Worm (Caenorhabditis elegans) whole organism, L4 larva: Measurements from ENCODE around the gene dnc-2.

ENCODE experiments used
- F26F4.8 ChIP-seq: fragments of 200-800 bp; sonication (Bioruptor generic); conservative IDR thresholded peaks from 2 replicates; pipeline ENCODE4 v1.3.6; 2022; ENCODE audit warnings: missing genetic modification characterization, missing compliant biosample characterization
- T20F7.1 ChIP-seq: fragments of 200-800 bp; sonication (Bioruptor generic); optimal IDR thresholded peaks from 2 replicates; lab custom pipeline; 2018; ENCODE audit warnings: mild to moderate bottlenecking, missing genetic modification characterization, missing compliant biosample characterization
- T26A8.4 ChIP-seq: fragments of 200-800 bp; sonication (Bioruptor generic); IDR thresholded peaks from 2 replicates; pipeline ENCODE4 v1.3.6; 2022; ENCODE audit warnings: missing genetic modification characterization, missing compliant biosample characterization
- Y48G9A.11 ChIP-seq: fragments of 200-800 bp; sonication (Bioruptor generic); IDR thresholded peaks from 2 replicates; pipeline ENCODE4 v1.3.6; 2022; ENCODE audit warnings: missing genetic modification reagents, missing genetic modification characterization, missing compliant biosample characterization
- Y75B8A.6 ChIP-seq: fragments of 200-800 bp; sonication (Bioruptor generic); IDR thresholded peaks from 2 replicates; pipeline ENCODE4 v1.3.6; 2022; ENCODE audit warnings: missing genetic modification reagents, missing genetic modification characterization, missing compliant biosample characterization
- ZK337.2 ChIP-seq: fragments of 200-800 bp; sonication (Bioruptor generic); IDR thresholded peaks from 2 replicates; pipeline ENCODE4 v1.3.6; 2022; ENCODE audit warnings: missing genetic modification reagents, missing genetic modification characterization, missing compliant biosample characterization
- aly-2 ChIP-seq: sonication (generic microtip); optimal IDR thresholded peaks from 2 replicates; lab custom pipeline; 2018; ENCODE audit warnings: missing biosample characterization, missing genetic modification characterization
- ama-1 ChIP-seq: fragments of 150-350 bp; optimal IDR thresholded peaks from 2 replicates; lab custom pipeline; 2014; ENCODE audit warnings: inconsistent platforms, mixed read lengths
- arid-1 ChIP-seq: fragments of 200-800 bp; sonication (Bioruptor generic); conservative IDR thresholded peaks from 2 replicates; pipeline ENCODE4 v1.3.6; 2022; ENCODE audit warnings: missing genetic modification reagents, missing genetic modification characterization, missing compliant biosample characterization
- attf-4 ChIP-seq: sonication (generic microtip); optimal IDR thresholded peaks from 3 replicates; lab custom pipeline; 2017; ENCODE audit warnings: missing biosample characterization, missing genetic modification characterization
- ceh-20 ChIP-seq: fragments of 200-800 bp; sonication (Bioruptor generic); IDR thresholded peaks from 2 replicates; pipeline ENCODE4 v1.3.6; 2022; ENCODE audit warnings: missing genetic modification reagents, missing genetic modification characterization, missing compliant biosample characterization
- ceh-44 ChIP-seq: fragments of 200-800 bp; sonication (Bioruptor generic); IDR thresholded peaks from 2 replicates; pipeline ENCODE4 v1.3.6; 2022; ENCODE audit warnings: missing genetic modification reagents, missing genetic modification characterization, missing compliant biosample characterization
- ctbp-1 ChIP-seq: fragments of 200-800 bp; sonication (Bioruptor generic); IDR thresholded peaks from 2 replicates; pipeline ENCODE4 v1.3.6; 2022; ENCODE audit warnings: missing genetic modification reagents, missing genetic modification characterization, missing compliant biosample characterization
- daf-12 ChIP-seq: fragments of 150-350 bp; optimal IDR thresholded peaks from 2 replicates; lab custom pipeline; 2014; ENCODE audit warnings: missing biosample characterization, missing genetic modification reagents, missing genetic modification characterization
- daf-16 ChIP-seq, 3 experiments: sonication (generic microtip); optimal IDR thresholded peaks; 2 replicates each; lab custom pipeline; 2016 to 2017; ENCODE audit warnings: missing genetic modification characterization in 3 of 3, missing genetic modification reagents in 3 of 3, mild to moderate bottlenecking in 2 of 3, missing compliant biosample characterization in 2 of 3, missing biosample characterization in 1 of 3, moderate library complexity in 1 of 3
- dmd-9 ChIP-seq: fragments of 200-800 bp; sonication (Bioruptor generic); IDR thresholded peaks from 2 replicates; pipeline ENCODE4 v1.3.6; 2022; ENCODE audit warnings: missing genetic modification reagents, missing genetic modification characterization, missing compliant biosample characterization
- dve-1 ChIP-seq: sonication (generic microtip); optimal IDR thresholded peaks from 2 replicates; lab custom pipeline; 2017; ENCODE audit warnings: antibody characterized with exemption, mild to moderate bottlenecking, missing genetic modification characterization, missing compliant biosample characterization; ENCODE audit not compliant: insufficient read depth
- egl-43 ChIP-seq: fragments of 200-800 bp; sonication (Bioruptor generic); IDR thresholded peaks from 2 replicates; pipeline ENCODE4 v1.3.6; 2022; ENCODE audit warnings: missing genetic modification reagents, missing genetic modification characterization, missing compliant biosample characterization
- gei-8 ChIP-seq: fragments of 200-800 bp; sonication (Bioruptor generic); optimal IDR thresholded peaks from 2 replicates; lab custom pipeline; 2018; ENCODE audit warnings: mild to moderate bottlenecking, missing genetic modification characterization, missing compliant biosample characterization
- hlh-30 ChIP-seq: sonication (generic microtip); optimal IDR thresholded peaks from 2 replicates; lab custom pipeline; 2017; ENCODE audit warnings: antibody characterized with exemption, mild to moderate bottlenecking, missing genetic modification characterization, missing compliant biosample characterization; ENCODE audit not compliant: insufficient read depth
- jun-1 ChIP-seq: fragments of 150-350 bp; optimal IDR thresholded peaks from 2 replicates; lab custom pipeline; 2014; ENCODE audit warnings: missing biosample characterization, missing genetic modification reagents, missing genetic modification characterization
- lim-7 ChIP-seq: fragments of 200-800 bp; sonication (Bioruptor generic); IDR thresholded peaks from 2 replicates; pipeline ENCODE4 v1.3.6; 2022; ENCODE audit warnings: missing genetic modification characterization, missing compliant biosample characterization
- lin-1 ChIP-seq: fragments of 200-800 bp; sonication (Bioruptor generic); IDR thresholded peaks from 2 replicates; pipeline ENCODE4 v1.3.6; 2022; ENCODE audit warnings: missing genetic modification reagents, missing genetic modification characterization, missing compliant biosample characterization
- madf-5 ChIP-seq, 2 experiments: fragments of 200-800 bp; sonication (Bioruptor generic); IDR thresholded peaks; 2 replicates each; pipeline ENCODE4 v1.3.6; 2022; ENCODE audit warnings: missing compliant biosample characterization in 2 of 2, missing genetic modification characterization in 2 of 2
- mep-1 ChIP-seq: fragments of 150-350 bp; sonication (generic microtip); optimal IDR thresholded peaks from 3 replicates; lab custom pipeline; 2014; ENCODE audit warnings: missing biosample characterization, missing genetic modification characterization
- mxl-2 ChIP-seq: fragments of 200-800 bp; sonication (Bioruptor generic); conservative IDR thresholded peaks from 2 replicates; pipeline ENCODE4 v1.3.6; 2022; ENCODE audit warnings: missing genetic modification reagents, missing genetic modification characterization, missing compliant biosample characterization
- mxl-3 ChIP-seq: fragments of 200-800 bp; sonication (Bioruptor generic); optimal IDR thresholded peaks from 2 replicates; lab custom pipeline; 2018; ENCODE audit warnings: mild to moderate bottlenecking, missing genetic modification characterization, missing compliant biosample characterization
- nhr-10 ChIP-seq: fragments of 150-350 bp; optimal IDR thresholded peaks from 2 replicates; lab custom pipeline; 2014; ENCODE audit warnings: missing biosample characterization, missing genetic modification characterization
- nhr-11 ChIP-seq: fragments of 150-350 bp; optimal IDR thresholded peaks from 2 replicates; lab custom pipeline; 2014; ENCODE audit warnings: missing biosample characterization, missing genetic modification characterization
- nhr-237 ChIP-seq: sonication (generic microtip); optimal IDR thresholded peaks from 2 replicates; lab custom pipeline; 2017; ENCODE audit warnings: missing biosample characterization, missing genetic modification characterization
- nhr-41 ChIP-seq: fragments of 200-800 bp; sonication (Bioruptor generic); IDR thresholded peaks from 2 replicates; pipeline ENCODE4 v1.3.6; 2022; ENCODE audit warnings: missing genetic modification reagents, missing genetic modification characterization, missing compliant biosample characterization
- nhr-48 ChIP-seq: sonication (generic microtip); optimal IDR thresholded peaks from 2 replicates; lab custom pipeline; 2016; ENCODE audit warnings: mild to moderate bottlenecking, missing genetic modification characterization, missing compliant biosample characterization
- nhr-6 ChIP-seq: fragments of 150-350 bp; optimal IDR thresholded peaks from 2 replicates; lab custom pipeline; 2014; ENCODE audit warnings: missing biosample characterization, missing genetic modification characterization
- pha-4 ChIP-seq, 2 experiments: fragments of 150-350 bp in 1 of 2; fragments of 200-800 bp in 1 of 2; sonication (Bioruptor generic) in 1 of 2; IDR thresholded peaks in 1 of 2; optimal IDR thresholded peaks in 1 of 2; 2 replicates each; pipeline versions ENCODE4 v1.3.6 to Lab custom; 2014 to 2022; ENCODE audit warnings: missing genetic modification characterization in 2 of 2, missing genetic modification reagents in 2 of 2, missing biosample characterization in 1 of 2, missing compliant biosample characterization in 1 of 2
- saeg-2 ChIP-seq: fragments of 200-800 bp; sonication (Bioruptor generic); IDR thresholded peaks from 2 replicates; pipeline ENCODE4 v1.3.6; 2022; ENCODE audit warnings: missing genetic modification reagents, missing genetic modification characterization, missing compliant biosample characterization
- sdz-12 ChIP-seq: fragments of 200-800 bp; sonication (Bioruptor generic); optimal IDR thresholded peaks from 2 replicates; lab custom pipeline; 2018; ENCODE audit warnings: mild to moderate bottlenecking, missing genetic modification characterization, missing compliant biosample characterization
- set-16 ChIP-seq: fragments of 200-800 bp; sonication (Bioruptor generic); IDR thresholded peaks from 2 replicates; pipeline ENCODE4 v1.3.6; 2022; ENCODE audit warnings: missing genetic modification reagents, missing genetic modification characterization, missing compliant biosample characterization
- spr-1 ChIP-seq: sonication (generic microtip); optimal IDR thresholded peaks from 2 replicates; lab custom pipeline; 2016; ENCODE audit warnings: mild to moderate bottlenecking, missing genetic modification characterization, missing compliant biosample characterization
- tra-1 ChIP-seq: fragments of 200-800 bp; sonication (Bioruptor generic); IDR thresholded peaks from 2 replicates; pipeline ENCODE4 v1.3.6; 2022; ENCODE audit warnings: missing genetic modification reagents, missing genetic modification characterization, missing compliant biosample characterization
- unc-39 ChIP-seq: sonication (generic microtip); optimal IDR thresholded peaks from 2 replicates; lab custom pipeline; 2017; ENCODE audit warnings: missing biosample characterization, missing genetic modification characterization
- unc-62 ChIP-seq, 3 experiments: fragments of 150-350 bp in 1 of 3; sonication (generic microtip); optimal IDR thresholded peaks in 2 of 3; peaks in 1 of 3; 1 replicate in 1 of 3; 2 replicates in 2 of 3; lab custom pipeline; 2014 to 2017; ENCODE audit warnings: missing biosample characterization in 3 of 3, missing genetic modification characterization in 3 of 3, missing genetic modification reagents in 3 of 3, missing genotype in 1 of 3
- zfp-2 ChIP-seq: sonication (generic microtip); optimal IDR thresholded peaks from 2 replicates; lab custom pipeline; 2016; ENCODE audit warnings: mild to moderate bottlenecking, missing genetic modification characterization, missing compliant biosample characterization
- ztf-11 ChIP-seq: fragments of 150-350 bp; optimal IDR thresholded peaks from 2 replicates; lab custom pipeline; 2014; ENCODE audit warnings: missing biosample characterization, missing genetic modification characterization
- ztf-7 ChIP-seq: fragments of 150-350 bp; optimal IDR thresholded peaks from 2 replicates; lab custom pipeline; 2014; ENCODE audit warnings: missing biosample characterization, missing genetic modification characterization

Gene dnc-2

DNA sequence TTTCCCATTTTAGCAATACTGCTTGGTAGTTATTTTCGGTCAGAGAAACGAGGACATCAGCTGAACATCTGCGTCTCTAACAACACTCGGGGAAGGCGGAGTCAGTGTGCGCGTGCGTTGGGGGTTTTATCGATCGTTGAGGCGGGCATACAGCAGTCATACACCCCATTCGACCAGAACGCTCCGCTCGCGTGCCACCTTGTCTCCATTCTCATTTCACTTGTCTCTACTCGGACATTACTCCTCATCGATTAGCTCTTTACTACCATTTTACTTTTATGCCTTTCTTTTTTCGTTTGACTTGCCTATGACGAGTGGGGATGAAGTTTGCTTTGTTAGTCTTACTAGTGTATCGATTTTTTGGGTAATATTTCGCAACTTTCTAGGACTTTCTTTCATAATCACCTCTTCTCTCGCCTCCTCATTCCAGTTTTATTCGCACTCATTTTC, 15.0 kb upstream of the dnc-2 start (continued):
- peak; percentile 85 for TF ChIP-seq dve-1
- TF ChIP-seq ama-1 (lab: Kevin White, UChicago), result peak; percentile 97
- no peak for TF ChIP-seq unc-39
- TF ChIP-seq sdz-12 (GFP tag; lab: Kevin White, UChicago), result no peak
- TF ChIP-seq spr-1, result peak; percentile 40

DNA sequence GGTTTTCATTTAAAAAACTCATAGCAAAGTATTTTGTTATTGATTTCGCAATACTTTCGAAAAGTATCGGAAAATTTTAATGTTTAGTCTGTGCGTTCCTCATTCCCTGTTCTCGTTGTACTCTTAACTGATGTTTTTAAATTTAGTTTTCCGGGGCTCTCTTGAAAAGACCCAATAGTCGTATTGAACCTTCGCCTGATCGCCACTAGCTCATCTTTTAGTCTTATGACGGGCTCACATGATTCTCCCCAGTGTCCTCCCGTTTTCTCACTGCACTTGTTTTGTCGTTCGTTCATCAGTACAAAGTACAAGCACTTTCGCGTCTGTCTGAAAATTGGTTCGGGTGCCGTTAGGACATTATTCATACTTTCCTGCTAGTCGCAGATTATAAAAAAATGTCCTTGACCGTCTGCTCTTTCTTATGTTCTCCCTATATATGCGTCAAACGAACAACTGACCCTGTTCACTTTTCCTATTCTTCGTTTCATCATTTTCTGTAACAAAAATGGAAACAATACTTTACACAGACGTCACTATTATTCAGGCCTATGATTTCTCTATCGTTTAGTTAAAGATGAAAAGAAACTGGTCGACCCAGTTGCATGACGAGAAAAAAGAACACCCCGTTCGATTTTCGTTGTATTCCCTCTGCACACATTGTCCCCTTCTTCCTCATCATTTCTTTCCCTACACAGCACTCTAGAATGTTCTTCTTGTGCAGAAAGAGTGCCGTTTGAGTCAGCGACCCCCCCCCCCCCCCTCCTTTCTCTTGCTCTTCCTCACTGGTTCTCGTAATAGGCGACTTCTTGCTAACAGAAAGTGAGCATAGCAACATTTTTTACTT, 14.1 kb upstream of the dnc-2 start, which contains the start of gene ubq-1:
Gene ubq-1, plus strand, starts transcription at position 802 of the 844 bp plus-strand sequence.
- TF ChIP-seq nhr-11 (tag; lab: Kevin White, UChicago) (no peak), lim-7 (0 out of 2 replicates have a peak, but pooled peaks have one; percentile 42), lin-1 (GFP tag; lab: Robert Waterston, UW) (no peak), T26A8.4 (GFP tag; lab: Robert Waterston, UW) (peak; percentile 25), saeg-2 (GFP tag; lab: Robert Waterston, UW) (no peak), mep-1 (tag; lab: Kevin White, UChicago) (peak; percentile 19), Y48G9A.11 (no peak), ztf-7 (tag; lab: Kevin White, UChicago) (peak; percentile 12), pha-4 (GFP tag; IDR thresholded peaks at IDR 0.05; lab: Robert Waterston, UW) (peak; percentile 27; the same call in 1 of the 2 replicates), pha-4 (tag; optimal IDR thresholded peaks at IDR 0.05; lab: Kevin White, UChicago) (no peak), Y75B8A.6 (GFP tag; lab: Robert Waterston, UW) (no peak), hlh-30 (tag; lab: Kevin White, UChicago) (peak; percentile 92), nhr-6 (no peak), nhr-237 (tag; lab: Kevin White, UChicago) (no peak), jun-1 (tag; lab: Kevin White, UChicago) (no peak), arid-1 (GFP tag; lab: Robert Waterston, UW) (0 out of 2 replicates have a peak, but pooled peaks have one; percentile 3), unc-62 (GFP tag; optimal IDR thresholded peaks at IDR 0.05 in 1 of 2; lab: Kevin White, UChicago) (peak in 1 of 2 experiments; percentile 96), unc-62 (tag; optimal IDR thresholded peaks at IDR 0.05; lab: Kevin White, UChicago) (no peak), egl-43 (GFP tag; lab: Robert Waterston, UW) (peak; percentile 37; the same call in 1 of the 2 replicates), ceh-44 (GFP tag; lab: Robert Waterston, UW) (0 out of 2 replicates have a peak, but pooled peaks have one; percentile 1), dve-1 (no peak), zfp-2 (tag; lab: Kevin White, UChicago) (no peak), dmd-9 (GFP tag; lab: Robert Waterston, UW) (no peak; the same call in 1 of the 2 replicates), sdz-12 (GFP tag; lab: Kevin White, UChicago) (no peak), set-16 (GFP tag; lab: Robert Waterston, UW) (no peak), F26F4.8 (GFP tag; lab: Robert Waterston, UW) (no peak), tra-1 (GFP tag; lab: Robert Waterston, UW) (no peak), ctbp-1 (GFP tag; lab: Robert Waterston, UW) (peak; percentile 51), ceh-20 (GFP tag; lab: Robert Waterston, UW) (no peak), mxl-3 (GFP tag; lab: Kevin White, UChicago) (no peak), spr-1 (no peak), nhr-10 (no peak), attf-4 (tag; lab: Kevin White, UChicago) (no peak), ztf-11 (no peak), mxl-2 (GFP tag; lab: Robert Waterston, UW) (no peak), madf-5 (GFP tag; IDR thresholded peaks at IDR 0.05; lab: Robert Waterston, UW) (0 out of 4 replicates have a peak, but pooled peaks of 1 of the 2 experiments have one; percentile 61), T20F7.1 (GFP tag; lab: Kevin White, UChicago) (peak; percentile 12), nhr-48 (no peak), daf-16 (GFP tag; optimal IDR thresholded peaks at IDR 0.05; lab: Kevin White, UChicago) (no peak), daf-16 (tag; optimal IDR thresholded peaks at IDR 0.05; lab: Kevin White, UChicago) (peak; percentile 0), ZK337.2 (GFP tag; lab: Robert Waterston, UW) (no peak), aly-2 (tag; lab: Kevin White, UChicago) (no peak), daf-12 (tag; lab: Kevin White, UChicago) (no peak), unc-39 (no peak), nhr-41 (no peak), gei-8 (GFP tag; lab: Kevin White, UChicago) (no peak)
